Worm (Caenorhabditis elegans) whole organism, L1 larva: ENCODE results near the gene C05D12.3.

Experiments used
- C04F5.9 ChIP-seq: sonication (generic microtip); optimal IDR thresholded peaks from 2 replicates; lab custom pipeline; 2016; ENCODE audit warnings: missing genetic modification characterization, missing compliant biosample characterization
- F16B12.6 ChIP-seq: fragments of 150-350 bp; optimal IDR thresholded peaks from 2 replicates; lab custom pipeline; 2014; ENCODE audit warnings: missing biosample characterization, missing genetic modification characterization
- alr-1 ChIP-seq: fragments of 200-800 bp; sonication (Bioruptor generic); optimal IDR thresholded peaks from 2 replicates; lab custom pipeline; 2018; ENCODE audit warnings: borderline replicate concordance, mild to moderate bottlenecking, missing genetic modification characterization, missing compliant biosample characterization
- ceh-82 ChIP-seq, 3 experiments: fragments of 150-350 bp in 1 of 3; sonication (generic microtip) in 2 of 3; optimal IDR thresholded peaks; 2 replicates each; lab custom pipeline; 2014 to 2017; ENCODE audit warnings: missing biosample characterization in 3 of 3, missing genetic modification characterization in 3 of 3
- ceh-90 ChIP-seq: sonication (generic microtip); optimal IDR thresholded peaks from 2 replicates; lab custom pipeline; 2016; ENCODE audit warnings: missing genetic modification characterization, missing compliant biosample characterization
- dpl-1 ChIP-seq, 3 experiments: fragments of 150-350 bp in 2 of 3; sonication (generic microtip) in 1 of 3; optimal IDR thresholded peaks; 2 replicates each; lab custom pipeline; 2014 to 2017; ENCODE audit warnings: missing biosample characterization in 3 of 3, missing genetic modification characterization in 3 of 3, missing genetic modification reagents in 3 of 3
- fos-1 ChIP-seq: fragments of 150-350 bp; optimal IDR thresholded peaks from 2 replicates; lab custom pipeline; 2014; ENCODE audit warnings: missing biosample characterization, missing genetic modification characterization
- lin-15B ChIP-seq: fragments of 150-350 bp; sonication (generic microtip); optimal IDR thresholded peaks from 3 replicates; lab custom pipeline; 2014; ENCODE audit warnings: missing biosample characterization, missing genetic modification characterization
- rnt-1 ChIP-seq: sonication (generic microtip); optimal IDR thresholded peaks from 2 replicates; lab custom pipeline; 2016; ENCODE audit warnings: mild to moderate bottlenecking, missing genetic modification characterization, moderate library complexity, missing compliant biosample characterization
- sptf-1 ChIP-seq: fragments of 150-350 bp; optimal IDR thresholded peaks from 2 replicates; lab custom pipeline; 2014; ENCODE audit warnings: missing biosample characterization, missing genetic modification characterization
- tlp-1 ChIP-seq: fragments of 150-350 bp; optimal IDR thresholded peaks from 2 replicates; lab custom pipeline; 2014; ENCODE audit warnings: missing biosample characterization, missing genetic modification characterization
- unc-30 ChIP-seq: sonication (generic microtip); optimal IDR thresholded peaks from 2 replicates; lab custom pipeline; 2017; ENCODE audit warnings: missing biosample characterization, missing genetic modification characterization
- vab-15 ChIP-seq: sonication (generic microtip); optimal IDR thresholded peaks from 2 replicates; lab custom pipeline; 2017; ENCODE audit warnings: missing genotype, mild to moderate bottlenecking, missing genetic modification characterization, missing compliant biosample characterization
- zag-1 ChIP-seq: fragments of 150-350 bp; optimal IDR thresholded peaks from 2 replicates; lab custom pipeline; 2014; ENCODE audit warnings: missing biosample characterization, missing genetic modification characterization

C05D12.3 gene

DNA sequence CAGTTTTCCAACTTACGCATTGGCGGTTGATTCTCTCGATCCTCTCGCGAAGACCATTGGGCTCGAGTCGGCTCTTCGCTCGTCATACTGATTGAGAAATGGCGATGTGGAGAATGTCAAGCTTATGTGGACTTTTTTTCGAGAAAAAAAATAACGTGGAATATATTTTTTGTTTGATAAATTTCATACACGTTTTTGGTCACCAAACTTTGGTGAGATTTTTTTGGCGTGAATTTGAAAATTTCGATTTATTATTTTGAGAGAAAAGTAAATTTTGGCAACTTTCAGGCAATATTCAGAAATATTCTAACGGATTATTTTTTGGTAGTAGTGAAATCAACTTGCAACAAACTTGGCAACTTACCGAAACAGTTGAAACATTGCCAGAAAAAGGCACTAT lies 54.0 kb downstream of the C05D12.3 start, which contains the start of gene W02B12.12:
Gene W02B12.12, minus strand, starts transcription at position 101 of the 400 bp plus-strand sequence.
- TF ChIP-seq dpl-1 (GFP tag; optimal IDR thresholded peaks at IDR 0.05; lab: Kevin White, UChicago) = no peak
- no peak for TF ChIP-seq ceh-82 (tag; optimal IDR thresholded peaks at IDR 0.05; lab: Kevin White, UChicago)
- no peak for TF ChIP-seq zag-1
- no peak for TF ChIP-seq F16B12.6
- TF ChIP-seq sptf-1 (tag; lab: Kevin White, UChicago) = no peak
- TF ChIP-seq lin-15B (tag; lab: Kevin White, UChicago) = no peak
- no peak for TF ChIP-seq C04F5.9 (tag; lab: Kevin White, UChicago)
- no peak for TF ChIP-seq alr-1 (tag; lab: Kevin White, UChicago)
- TF ChIP-seq fos-1 (tag; lab: Kevin White, UChicago) = no peak
- no peak for TF ChIP-seq unc-30
- TF ChIP-seq vab-15 (tag; lab: Kevin White, UChicago) = no peak
- no peak for TF ChIP-seq tlp-1 (tag; lab: Kevin White, UChicago)
- TF ChIP-seq ceh-90 = no peak
- TF ChIP-seq rnt-1 (tag; lab: Kevin White, UChicago) = no peak
